Fruit fly (Drosophila melanogaster) whole organism, wandering third instar larva: ENCODE measurements around the gene CG13409.

Source experiments
- Abd-B ChIP-seq: fragments of >200 bp; optimal IDR thresholded peaks from 2 replicates; lab custom pipeline; 2017; ENCODE audit warnings: missing biosample characterization, missing genetic modification characterization
- Dfd ChIP-seq: fragments of >200 bp; optimal IDR thresholded peaks from 2 replicates; lab custom pipeline; 2017; ENCODE audit warnings: missing biosample characterization, missing genetic modification characterization
- Hnf4 ChIP-seq: fragments of 200-800 bp; sonication (Bioruptor generic); optimal IDR thresholded peaks from 2 replicates; lab custom pipeline; 2016; ENCODE audit warnings: missing biosample characterization, mild to moderate bottlenecking, missing genetic modification characterization
- Myc ChIP-seq: fragments of >200 bp; optimal IDR thresholded peaks from 2 replicates; lab custom pipeline; 2017
- Rel ChIP-seq, 2 experiments: fragments of 200-800 bp; sonication (Bioruptor generic) in 1 of 2; optimal IDR thresholded peaks; 2 replicates in 1 of 2; 3 replicates in 1 of 2; lab custom pipeline; 2016 to 2019; ENCODE audit warnings: mild to moderate bottlenecking in 2 of 2, missing biosample characterization in 2 of 2, missing genetic modification characterization in 2 of 2, moderate library complexity in 1 of 2
- Sp1 ChIP-seq: fragments of 200-800 bp; sonication (Bioruptor generic); optimal IDR thresholded peaks from 3 replicates; lab custom pipeline; 2019; ENCODE audit warnings: missing biosample characterization, mild to moderate bottlenecking, missing genetic modification characterization, moderate library complexity
- dmrt93B ChIP-seq: fragments of 200-800 bp; sonication (Bioruptor generic); optimal IDR thresholded peaks from 2 replicates; lab custom pipeline; 2018; ENCODE audit warnings: missing biosample characterization, mild to moderate bottlenecking, missing genetic modification characterization
- dsf ChIP-seq: sonication (Bioruptor generic); optimal IDR thresholded peaks from 2 replicates; lab custom pipeline; 2016; ENCODE audit warnings: missing biosample characterization, missing genetic modification characterization, borderline replicate concordance
- h ChIP-seq: fragments of 200-800 bp; sonication (Bioruptor generic); optimal IDR thresholded peaks from 3 replicates; lab custom pipeline; 2016; ENCODE audit warnings: missing biosample characterization, mild to moderate bottlenecking, missing genetic modification characterization
- jim ChIP-seq: fragments of 175-275, 200-325 bp; sonication (Bioruptor generic); optimal IDR thresholded peaks from 2 replicates; lab custom pipeline; 2016; ENCODE audit warnings: missing biosample characterization, mild to moderate bottlenecking, missing genetic modification characterization
- pan ChIP-seq: fragments of >200 bp; optimal IDR thresholded peaks from 2 replicates; lab custom pipeline; 2017
- psq ChIP-seq: fragments of 200-800 bp; sonication (Bioruptor generic); optimal IDR thresholded peaks from 3 replicates; lab custom pipeline; 2017; ENCODE audit warnings: missing biosample characterization, mild to moderate bottlenecking, missing genetic modification characterization, moderate library complexity
- usp ChIP-seq: fragments of >200 bp; optimal IDR thresholded peaks from 2 replicates; lab custom pipeline; 2017; ENCODE audit warnings: missing biosample characterization, missing genetic modification characterization
- woc ChIP-seq: sonication (Bioruptor generic); optimal IDR thresholded peaks from 2 replicates; lab custom pipeline; 2016; ENCODE audit warnings: missing biosample characterization, mild to moderate bottlenecking, missing genetic modification characterization

DNA sequence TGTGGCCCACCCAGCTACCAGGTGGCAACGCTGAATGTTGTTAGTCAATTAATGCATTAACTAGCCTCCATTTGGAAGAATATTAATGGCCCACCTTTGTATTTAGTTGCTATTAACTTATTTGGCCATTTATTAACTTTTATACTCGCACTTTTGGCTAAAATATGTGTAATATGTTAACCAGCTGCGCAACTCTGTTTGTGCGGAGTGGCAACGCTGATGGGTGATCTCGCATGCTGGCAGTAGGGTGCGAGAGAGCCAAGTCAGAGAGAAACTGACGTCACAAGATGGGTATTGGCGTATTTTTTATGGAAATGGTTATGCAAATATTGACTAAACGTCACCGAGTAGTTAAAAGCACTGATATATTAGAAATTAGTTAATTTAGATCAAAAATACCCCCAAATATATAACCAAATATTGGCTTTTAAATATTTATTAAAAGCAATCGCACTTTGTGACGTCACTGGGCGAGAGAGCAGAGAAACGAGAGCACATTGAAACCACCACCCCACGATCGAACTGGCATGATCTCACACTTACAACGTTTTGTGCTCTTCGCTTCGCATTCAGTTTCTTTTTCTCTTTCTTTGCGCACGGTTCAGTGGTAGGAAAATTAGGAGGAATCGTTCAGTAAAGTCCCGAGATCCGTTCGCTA is 10.1 kb upstream of the CG13409 start, which contains the start of gene how:
- TF ChIP-seq Dfd (GFP tag; lab: Kevin White, UChicago), result no peak
- peak; percentile 83 for TF ChIP-seq psq
- TF ChIP-seq pan (lab: Kevin White, UChicago), result no peak
- peak; percentile 23 for TF ChIP-seq Myc (lab: Kevin White, UChicago)
- peak; percentile 42 for TF ChIP-seq Sp1
- no peak for TF ChIP-seq Abd-B (GFP tag; lab: Kevin White, UChicago)
- TF ChIP-seq jim (GFP tag; lab: Kevin White, UChicago), result no peak
- TF ChIP-seq Hnf4 (GFP tag; lab: Kevin White, UChicago), result peak; percentile 64
- no peak for TF ChIP-seq Rel (GFP tag; optimal IDR thresholded peaks at IDR 0.05; lab: Kevin White, UChicago)
- peak; percentile 72 for TF ChIP-seq Rel (tag; optimal IDR thresholded peaks at IDR 0.05; lab: Kevin White, UChicago)
- TF ChIP-seq usp (GFP tag; lab: Kevin White, UChicago), result no peak
- no peak for TF ChIP-seq dmrt93B
- TF ChIP-seq h (GFP tag; lab: Kevin White, UChicago), result peak; percentile 36
- peak; percentile 96 for TF ChIP-seq woc (GFP tag; lab: Kevin White, UChicago)
- TF ChIP-seq dsf (GFP tag; lab: Kevin White, UChicago), result no peak
